Fruit fly (Drosophila melanogaster) whole organism, embryonic: ENCODE data around the gene Gr39a.

Experiments used
- Abd-B ChIP-seq: fragments of 200-800 bp; sonication (Bioruptor generic); optimal IDR thresholded peaks from 2 replicates; lab custom pipeline; 2018; ENCODE audit warnings: missing biosample characterization, mild to moderate bottlenecking, missing genetic modification characterization, moderate library complexity
- CG10209 ChIP-seq: fragments of 200-800 bp; sonication (Bioruptor generic); optimal IDR thresholded peaks from 3 replicates; lab custom pipeline; 2017; ENCODE audit warnings: missing biosample characterization, mild to moderate bottlenecking, missing genetic modification characterization, missing genetic modification reagents
- CG14441 ChIP-seq: fragments of 200-800 bp; sonication (Bioruptor generic); IDR thresholded peaks from 2 replicates; pipeline ENCODE4 v1.3.6; 2022; ENCODE audit warnings: missing biosample characterization, missing genetic modification characterization
- CG14667 ChIP-seq: fragments of 200-800 bp; sonication (Bioruptor generic); IDR thresholded peaks from 2 replicates; pipeline ENCODE4 v1.3.6; 2022; ENCODE audit warnings: missing biosample characterization, missing genetic modification characterization
- CG17912 ChIP-seq: fragments of 200-800 bp; sonication (Bioruptor generic); optimal IDR thresholded peaks from 2 replicates; lab custom pipeline; 2018; ENCODE audit warnings: missing biosample characterization, mild to moderate bottlenecking, missing genetic modification characterization
- CG18262 ChIP-seq: fragments of 200-800 bp; optimal IDR thresholded peaks from 3 replicates; lab custom pipeline; 2019; ENCODE audit warnings: missing biosample characterization, mild to moderate bottlenecking, missing genetic modification characterization, moderate library complexity
- CG2120 ChIP-seq: fragments of 200-800 bp; sonication (Bioruptor generic); optimal IDR thresholded peaks from 3 replicates; lab custom pipeline; 2016; ENCODE audit warnings: missing biosample characterization, missing genetic modification characterization
- CG2202 ChIP-seq: fragments of 200-800 bp; sonication (Bioruptor generic); optimal IDR thresholded peaks from 2 replicates; lab custom pipeline; 2018; ENCODE audit warnings: missing biosample characterization, mild to moderate bottlenecking, missing genetic modification characterization
- CG30431 ChIP-seq: fragments of 200-800 bp; sonication (Bioruptor generic); optimal IDR thresholded peaks from 2 replicates; lab custom pipeline; 2017; ENCODE audit warnings: missing biosample characterization, missing genetic modification characterization
- CG3838 ChIP-seq: fragments of 200-800 bp; sonication (Bioruptor generic); optimal IDR thresholded peaks from 3 replicates; lab custom pipeline; 2016; ENCODE audit warnings: missing biosample characterization, missing genetic modification characterization
- CG3995 ChIP-seq: fragments of 200-800 bp; sonication (Bioruptor generic); optimal IDR thresholded peaks from 3 replicates; lab custom pipeline; 2016; ENCODE audit warnings: missing biosample characterization, missing genetic modification characterization
- CG42726 ChIP-seq: fragments of 200-800 bp; sonication (Bioruptor generic); IDR thresholded peaks from 2 replicates; pipeline ENCODE4 v1.3.6; 2022; ENCODE audit warnings: missing biosample characterization, missing genetic modification characterization; ENCODE audit not compliant: partially characterized antibody
- CG4730 ChIP-seq: fragments of 200-800 bp; sonication (Bioruptor generic); IDR thresholded peaks from 2 replicates; pipeline ENCODE4 v1.3.6; 2022; ENCODE audit warnings: missing biosample characterization, missing genetic modification characterization
- CG6683 ChIP-seq: fragments of 200-800 bp; sonication (Bioruptor generic); optimal IDR thresholded peaks from 2 replicates; lab custom pipeline; 2017; ENCODE audit warnings: missing biosample characterization, mild to moderate bottlenecking, missing genetic modification characterization, missing genetic modification reagents
- CG7839 ChIP-seq: fragments of 200-800 bp; sonication (Bioruptor generic); optimal IDR thresholded peaks from 3 replicates; lab custom pipeline; 2018; ENCODE audit warnings: missing biosample characterization, mild to moderate bottlenecking, missing genetic modification characterization, moderate library complexity
- CG7963 ChIP-seq: fragments of 200-800 bp; sonication (Bioruptor generic); IDR thresholded peaks from 3 replicates; pipeline ENCODE4 v1.3.6; 2022; ENCODE audit warnings: missing biosample characterization, missing genetic modification characterization; ENCODE audit not compliant: partially characterized antibody
- CG8765 ChIP-seq: fragments of 200-800 bp; sonication (Bioruptor generic); IDR thresholded peaks from 2 replicates; pipeline ENCODE4 v1.3.6; 2022; ENCODE audit warnings: missing biosample characterization, missing genetic modification characterization
- CG9215 ChIP-seq: fragments of 200-800 bp; sonication (Bioruptor generic); IDR thresholded peaks from 2 replicates; pipeline ENCODE4 v1.3.6; 2022; ENCODE audit warnings: missing biosample characterization, missing genetic modification characterization
- CHES-1-like ChIP-seq: fragments of 200-800 bp; sonication (Bioruptor generic); optimal IDR thresholded peaks from 2 replicates; lab custom pipeline; 2016; ENCODE audit warnings: missing biosample characterization, missing genetic modification characterization
- Chrac-16 ChIP-seq: fragments of 200-800 bp; sonication (Bioruptor generic); optimal IDR thresholded peaks from 3 replicates; lab custom pipeline; 2016; ENCODE audit warnings: missing biosample characterization, missing genetic modification characterization
- Dip3 ChIP-seq: fragments of 200-800 bp; sonication (Bioruptor generic); optimal IDR thresholded peaks from 3 replicates; lab custom pipeline; 2016; ENCODE audit warnings: missing biosample characterization, missing genetic modification characterization
- Dp ChIP-seq: fragments of 200-800 bp; sonication (Bioruptor generic); optimal IDR thresholded peaks from 2 replicates; lab custom pipeline; 2018; ENCODE audit warnings: missing biosample characterization, mild to moderate bottlenecking, missing genetic modification characterization, moderate library complexity
- Ets97D ChIP-seq: fragments of 200-800 bp; sonication (Bioruptor generic); optimal IDR thresholded peaks from 3 replicates; lab custom pipeline; 2016; ENCODE audit warnings: missing biosample characterization, missing genetic modification characterization
- HmgD ChIP-seq: fragments of 200-800 bp; sonication (Bioruptor generic); optimal IDR thresholded peaks from 3 replicates; lab custom pipeline; 2016; ENCODE audit warnings: missing biosample characterization, missing genetic modification characterization
- Hr78 ChIP-seq, 2 experiments: fragments of 200-800 bp in 1 of 2; fragments of >200 bp in 1 of 2; sonication (Bioruptor generic) in 1 of 2; optimal IDR thresholded peaks; 2 replicates each; lab custom pipeline; 2017 to 2019; ENCODE audit warnings: missing biosample characterization in 2 of 2, missing genetic modification characterization in 2 of 2, mild to moderate bottlenecking in 1 of 2, moderate library complexity in 1 of 2
- MTF-1 ChIP-seq: fragments of 200-800 bp; sonication (Bioruptor generic); optimal IDR thresholded peaks from 2 replicates; lab custom pipeline; 2018; ENCODE audit warnings: missing biosample characterization, mild to moderate bottlenecking, missing genetic modification characterization, borderline replicate concordance
- Max ChIP-seq: fragments of 200-800 bp; sonication (Bioruptor generic); optimal IDR thresholded peaks from 2 replicates; lab custom pipeline; 2016; ENCODE audit warnings: missing biosample characterization, mild to moderate bottlenecking, missing genetic modification characterization
- Rx ChIP-seq: fragments of 200-800 bp; sonication (Bioruptor generic); IDR thresholded peaks from 2 replicates; pipeline ENCODE4 v1.3.6; 2022; ENCODE audit warnings: missing biosample characterization, missing genetic modification characterization
- Sin3A ChIP-seq: fragments of >200 bp; optimal IDR thresholded peaks from 2 replicates; lab custom pipeline; 2018
- Sox100B ChIP-seq: fragments of 200-800 bp; sonication (Bioruptor generic); optimal IDR thresholded peaks from 3 replicates; lab custom pipeline; 2018; ENCODE audit warnings: missing biosample characterization, mild to moderate bottlenecking, missing genetic modification characterization
- abd-A ChIP-seq: fragments of 200-800 bp; sonication (Bioruptor generic); optimal IDR thresholded peaks from 3 replicates; lab custom pipeline; 2019; ENCODE audit warnings: missing biosample characterization, mild to moderate bottlenecking, missing genetic modification characterization, moderate library complexity
- bcd ChIP-seq: fragments of 200-800 bp; sonication (Bioruptor generic); optimal IDR thresholded peaks from 2 replicates; lab custom pipeline; 2017; ENCODE audit warnings: missing biosample characterization, mild to moderate bottlenecking, missing genetic modification characterization
- bowl ChIP-seq: fragments of 200-800 bp; sonication (Bioruptor generic); IDR thresholded peaks from 2 replicates; pipeline ENCODE4 v1.3.6; 2022; ENCODE audit warnings: missing biosample characterization, missing genetic modification characterization
- corto ChIP-seq: fragments of 200-800 bp; sonication (Bioruptor generic); optimal IDR thresholded peaks from 2 replicates; lab custom pipeline; 2016; ENCODE audit warnings: missing biosample characterization, mild to moderate bottlenecking, missing genetic modification characterization, moderate library complexity
- dan ChIP-seq: fragments of 200-800 bp; sonication (Bioruptor generic); IDR thresholded peaks from 2 replicates; pipeline ENCODE4 v1.3.6; 2022; ENCODE audit warnings: missing biosample characterization, missing genetic modification characterization
- danr ChIP-seq: fragments of 200-800 bp; sonication (Bioruptor generic); IDR thresholded peaks from 2 replicates; pipeline ENCODE4 v1.3.6; 2022; ENCODE audit warnings: missing biosample characterization, missing genetic modification characterization
- ems ChIP-seq: fragments of 200-800 bp; sonication (Bioruptor generic); optimal IDR thresholded peaks from 3 replicates; lab custom pipeline; 2016; ENCODE audit warnings: missing biosample characterization, missing genetic modification characterization
- esg ChIP-seq: fragments of 200-800 bp; sonication (Bioruptor generic); conservative IDR thresholded peaks from 2 replicates; pipeline ENCODE4 v1.3.6; 2022; ENCODE audit warnings: missing biosample characterization, missing genetic modification characterization
- hbn ChIP-seq: fragments of 200-800 bp; sonication (Bioruptor generic); IDR thresholded peaks from 2 replicates; pipeline ENCODE4 v1.3.6; 2022; ENCODE audit warnings: missing biosample characterization, missing genetic modification characterization; ENCODE audit not compliant: partially characterized antibody
- her ChIP-seq: fragments of 200-800 bp; sonication (Bioruptor generic); optimal IDR thresholded peaks from 2 replicates; lab custom pipeline; 2016; ENCODE audit warnings: missing biosample characterization, missing genetic modification characterization
- jigr1 ChIP-seq: fragments of 200-800 bp; sonication (Bioruptor generic); IDR thresholded peaks from 3 replicates; pipeline ENCODE4 v1.3.6; 2022; ENCODE audit warnings: missing biosample characterization, missing genetic modification characterization
- lilli ChIP-seq: fragments of 200-800 bp; sonication (Bioruptor generic); optimal IDR thresholded peaks from 3 replicates; lab custom pipeline; 2016; ENCODE audit warnings: missing biosample characterization, missing genetic modification characterization
- luna ChIP-seq: fragments of 200-800 bp; sonication (Bioruptor generic); optimal IDR thresholded peaks from 2 replicates; lab custom pipeline; 2016; ENCODE audit warnings: missing biosample characterization, missing genetic modification characterization
- nerfin-1 ChIP-seq: fragments of 200-800 bp; sonication (Bioruptor generic); optimal IDR thresholded peaks from 3 replicates; lab custom pipeline; 2019; ENCODE audit warnings: missing biosample characterization, mild to moderate bottlenecking, missing genetic modification characterization, moderate library complexity
- pho ChIP-seq: fragments of 200-800 bp; sonication (Bioruptor generic); optimal IDR thresholded peaks from 2 replicates; lab custom pipeline; 2016; ENCODE audit warnings: missing biosample characterization, missing genetic modification characterization
- repo ChIP-seq: fragments of 200-800 bp; sonication (Bioruptor generic); optimal IDR thresholded peaks from 2 replicates; lab custom pipeline; 2016; ENCODE audit warnings: missing biosample characterization, missing genetic modification characterization
- sd ChIP-seq: fragments of 200-800 bp; sonication (Bioruptor generic); optimal IDR thresholded peaks from 3 replicates; lab custom pipeline; 2018; ENCODE audit warnings: missing biosample characterization, mild to moderate bottlenecking, missing genetic modification characterization, moderate library complexity
- sim ChIP-seq: fragments of 200-800 bp; sonication (Bioruptor generic); IDR thresholded peaks from 2 replicates; pipeline ENCODE4 v1.3.6; 2022; ENCODE audit warnings: missing biosample characterization, missing genetic modification characterization
- sna ChIP-seq: fragments of 200-800 bp; sonication (Bioruptor generic); IDR thresholded peaks from 2 replicates; pipeline ENCODE4 v1.3.6; 2022; ENCODE audit warnings: missing biosample characterization, missing genetic modification characterization; ENCODE audit not compliant: partially characterized antibody
- sr ChIP-seq: fragments of 200-800 bp; sonication (Bioruptor generic); IDR thresholded peaks from 3 replicates; pipeline ENCODE4 v1.3.6; 2022; ENCODE audit warnings: missing biosample characterization, missing genetic modification characterization
- tio ChIP-seq: fragments of 200-800 bp; sonication (Bioruptor generic); optimal IDR thresholded peaks from 2 replicates; lab custom pipeline; 2017; ENCODE audit warnings: missing biosample characterization, missing genetic modification characterization, inconsistent platforms
- zen2 ChIP-seq: fragments of 200-800 bp; sonication (Bioruptor generic); IDR thresholded peaks from 3 replicates; pipeline ENCODE4 v1.3.6; 2022; ENCODE audit warnings: missing biosample characterization, missing genetic modification characterization; ENCODE audit not compliant: partially characterized antibody

Gr39a gene

dm6 chr2L:21262832-21263231 is 27.7 kb upstream of the Gr39a start, which contains the start of gene CG8671 (continued):
- TF ChIP-seq Abd-B (GFP tag; lab: Kevin White, UChicago) (no peak), sd (tag; lab: Kevin White, UChicago) (no peak), CG14441 (GFP tag; lab: Robert Waterston, UW) (0 out of 2 replicates have a peak, but pooled peaks have one; percentile 12), repo (GFP tag; lab: Kevin White, UChicago) (peak; percentile 29), abd-A (tag; lab: Kevin White, UChicago) (no peak), CG7839 (tag; lab: Kevin White, UChicago) (no peak), CG30431 (GFP tag; lab: Kevin White, UChicago) (no peak), CG7963 (no peak), CG6683 (GFP tag; lab: Kevin White, UChicago) (no peak), Sox100B (GFP tag; lab: Kevin White, UChicago) (no peak), sim (GFP tag; lab: Robert Waterston, UW) (no peak), CG3995 (GFP tag; lab: Kevin White, UChicago) (no peak), Rx (GFP tag; lab: Robert Waterston, UW) (no peak), Sin3A (peak; percentile 33), CHES-1-like (peak; percentile 18), zen2 (GFP tag; lab: Robert Waterston, UW) (no peak), CG10209 (GFP tag; lab: Kevin White, UChicago) (no peak), CG9215 (no peak), hbn (no peak), MTF-1 (GFP tag; lab: Kevin White, UChicago) (no peak), CG14667 (no peak), HmgD (GFP tag; lab: Kevin White, UChicago) (peak; percentile 15), sr (GFP tag; lab: Robert Waterston, UW) (no peak), CG2120 (GFP tag; lab: Kevin White, UChicago) (peak; percentile 1), jigr1 (no peak), CG3838 (GFP tag; lab: Kevin White, UChicago) (no peak), sna (GFP tag; lab: Robert Waterston, UW) (no peak), CG4730 (GFP tag; lab: Robert Waterston, UW) (no peak), corto (GFP tag; lab: Kevin White, UChicago) (no peak), tio (GFP tag; lab: Kevin White, UChicago) (no peak), bcd (no peak), Max (GFP tag; lab: Kevin White, UChicago) (no peak), pho (GFP tag; lab: Kevin White, UChicago) (no peak), her (GFP tag; lab: Kevin White, UChicago) (peak; percentile 3), CG2202 (no peak), Dip3 (GFP tag; lab: Kevin White, UChicago) (no peak), Dp (peak; percentile 35), CG42726 (no peak), esg (GFP tag; lab: Robert Waterston, UW) (no peak), CG8765 (no peak), bowl (no peak), luna (GFP tag; lab: Kevin White, UChicago) (no peak), nerfin-1 (tag; lab: Kevin White, UChicago) (no peak), lilli (peak; percentile 33), danr (GFP tag; lab: Robert Waterston, UW) (no peak), ems (GFP tag; lab: Kevin White, UChicago) (no peak), Chrac-16 (no peak), CG18262 (no peak), dan (no peak), CG17912 (GFP tag; lab: Kevin White, UChicago) (no peak), Hr78 (GFP tag; optimal IDR thresholded peaks at IDR 0.05; lab: Kevin White, UChicago) (no peak), Ets97D (GFP tag; lab: Kevin White, UChicago) (peak; percentile 44)
